Worm (Caenorhabditis elegans) whole organism, late embryonic: ENCODE data around the gene T24C12.3.

ENCODE experiments used
- dve-1 ChIP-seq: sonication (generic microtip); optimal IDR thresholded peaks from 2 replicates; lab custom pipeline; 2017; ENCODE audit warnings: antibody characterized with exemption, mild to moderate bottlenecking, missing genetic modification characterization, missing compliant biosample characterization
- nhr-11 ChIP-seq: fragments of 150-350 bp; optimal IDR thresholded peaks from 2 replicates; lab custom pipeline; 2014; ENCODE audit warnings: missing biosample characterization, missing genetic modification characterization
- rnt-1 ChIP-seq: sonication (generic microtip); optimal IDR thresholded peaks from 2 replicates; lab custom pipeline; 2016; ENCODE audit warnings: missing genetic modification characterization, missing compliant biosample characterization

DNA sequence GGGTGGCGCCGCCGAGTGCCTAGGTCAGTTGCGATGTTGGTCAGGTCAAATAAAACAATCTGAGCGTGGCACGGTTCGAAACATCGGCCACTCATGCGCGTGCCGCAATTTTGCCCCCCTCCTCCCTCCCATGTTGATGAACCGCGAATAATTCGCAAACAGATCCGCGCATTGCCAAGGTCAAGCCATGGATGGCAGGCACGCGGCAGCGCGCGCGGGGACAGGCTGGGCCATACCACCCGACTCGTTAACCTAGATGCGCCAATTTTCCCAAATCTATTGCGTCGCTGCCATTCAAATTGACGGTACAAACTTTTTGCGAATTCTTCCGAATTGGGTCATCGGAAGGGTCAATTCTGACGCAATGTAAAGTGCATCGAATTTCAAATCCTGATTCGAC lies 13.0 kb upstream of the T24C12.3 start:
- TF ChIP-seq nhr-11 (tag; lab: Kevin White, UChicago), result no peak
- no peak for TF ChIP-seq dve-1
- no peak for TF ChIP-seq rnt-1 (tag; lab: Kevin White, UChicago)
